Fruit fly (Drosophila melanogaster) whole organism, embryonic: ENCODE measurements around the gene Cpr30B.

Experiments used
- Aef1 ChIP-seq: fragments of 200-800 bp; sonication (Bioruptor generic); IDR thresholded peaks from 3 replicates; pipeline ENCODE4 v1.3.6; 2022; ENCODE audit warnings: missing biosample characterization, missing genetic modification characterization
- Atf6 ChIP-seq: fragments of 200-800 bp; sonication (Bioruptor generic); IDR thresholded peaks from 2 replicates; pipeline ENCODE4 v1.3.6; 2022; ENCODE audit warnings: missing biosample characterization, missing genetic modification characterization
- Awh ChIP-seq: fragments of 200-800 bp; sonication (Bioruptor generic); IDR thresholded peaks from 2 replicates; pipeline ENCODE4, ENCODE4 v1.3.6; 2022; ENCODE audit warnings: missing biosample characterization, missing genetic modification characterization
- Bteb2 ChIP-seq: fragments of 200-800 bp; sonication (Bioruptor generic); optimal IDR thresholded peaks from 2 replicates; lab custom pipeline; 2016; ENCODE audit warnings: missing biosample characterization, missing genetic modification characterization
- CG10565 ChIP-seq: fragments of 200-800 bp; sonication (Bioruptor generic); optimal IDR thresholded peaks from 3 replicates; lab custom pipeline; 2016; ENCODE audit warnings: missing biosample characterization, mild to moderate bottlenecking, missing genetic modification characterization
- CG11456 ChIP-seq: fragments of 200-800 bp; sonication (Bioruptor generic); IDR thresholded peaks from 3 replicates; pipeline ENCODE4 v1.3.6; 2022; ENCODE audit warnings: missing biosample characterization, missing genetic modification characterization
- CG12071 ChIP-seq: fragments of 200-800 bp; sonication (Bioruptor generic); optimal IDR thresholded peaks from 3 replicates; lab custom pipeline; 2018; ENCODE audit warnings: missing biosample characterization, mild to moderate bottlenecking, missing genetic modification characterization
- CG12659 ChIP-seq: fragments of 200-800 bp; sonication (Bioruptor generic); optimal IDR thresholded peaks from 3 replicates; lab custom pipeline; 2017; ENCODE audit warnings: mild to moderate bottlenecking, missing biosample characterization, missing genetic modification reagents, missing genetic modification characterization
- CG14710 ChIP-seq: fragments of 200-800 bp; sonication (Bioruptor generic); optimal IDR thresholded peaks from 3 replicates; lab custom pipeline; 2019; ENCODE audit warnings: missing biosample characterization, mild to moderate bottlenecking, missing genetic modification characterization, moderate library complexity
- CG15073 ChIP-seq: fragments of 200-800 bp; sonication (Bioruptor generic); optimal IDR thresholded peaks from 2 replicates; lab custom pipeline; 2016; ENCODE audit warnings: missing biosample characterization, missing genetic modification characterization
- CG15696 ChIP-seq: fragments of 200-800 bp; sonication (Bioruptor generic); optimal IDR thresholded peaks from 2 replicates; lab custom pipeline; 2019; ENCODE audit warnings: missing biosample characterization, mild to moderate bottlenecking, missing genetic modification characterization, moderate library complexity
- CG1647 ChIP-seq: fragments of 200-800 bp; sonication (Bioruptor generic); optimal IDR thresholded peaks from 3 replicates; lab custom pipeline; 2016; ENCODE audit warnings: missing biosample characterization, missing genetic modification characterization
- CG16815 ChIP-seq: fragments of 200-800 bp; sonication (Bioruptor generic); optimal IDR thresholded peaks from 3 replicates; lab custom pipeline; 2017; ENCODE audit warnings: missing biosample characterization, mild to moderate bottlenecking, missing genetic modification characterization
- CG2116 ChIP-seq: fragments of 200-800 bp; sonication (Bioruptor generic); optimal IDR thresholded peaks from 3 replicates; lab custom pipeline; 2018; ENCODE audit warnings: missing biosample characterization, mild to moderate bottlenecking, missing genetic modification characterization
- CG3281 ChIP-seq: fragments of 200-800 bp; sonication (Bioruptor generic); optimal IDR thresholded peaks from 3 replicates; lab custom pipeline; 2017; ENCODE audit warnings: missing biosample characterization, mild to moderate bottlenecking, missing genetic modification characterization
- CG33213 ChIP-seq: fragments of 200-800 bp; sonication (Bioruptor generic); optimal IDR thresholded peaks from 3 replicates; lab custom pipeline; 2016; ENCODE audit warnings: missing biosample characterization, missing genetic modification characterization
- CG34422 ChIP-seq: fragments of 200-800 bp; sonication (Bioruptor generic); IDR thresholded peaks from 3 replicates; pipeline ENCODE4 v1.3.6; 2022; ENCODE audit warnings: missing biosample characterization, missing genetic modification characterization
- CG4424 ChIP-seq: fragments of 200-800 bp; sonication (Bioruptor generic); optimal IDR thresholded peaks from 3 replicates; lab custom pipeline; 2016; ENCODE audit warnings: missing biosample characterization, missing genetic modification characterization
- CG4820 ChIP-seq: fragments of 200-800 bp; sonication (Bioruptor generic); optimal IDR thresholded peaks from 3 replicates; lab custom pipeline; 2016; ENCODE audit warnings: missing biosample characterization, missing genetic modification characterization
- CG5953 ChIP-seq: fragments of 200-800 bp; sonication (Bioruptor generic); IDR thresholded peaks from 2 replicates; pipeline ENCODE4 v1.3.6; 2022; ENCODE audit warnings: missing biosample characterization, missing genetic modification characterization
- CG6813 ChIP-seq: fragments of 200-800 bp; sonication (Bioruptor generic); optimal IDR thresholded peaks from 2 replicates; lab custom pipeline; 2017; ENCODE audit warnings: missing biosample characterization, missing genetic modification characterization, mild to moderate bottlenecking, moderate library complexity, missing genetic modification reagents
- CG8290 ChIP-seq, 3 experiments: fragments of 200-800 bp; sonication (Bioruptor generic); optimal IDR thresholded peaks; 2 replicates each; lab custom pipeline; 2016 to 2019; ENCODE audit warnings: missing biosample characterization in 3 of 3, missing genetic modification characterization in 3 of 3, mild to moderate bottlenecking in 2 of 3, moderate library complexity in 1 of 3
- CG8478 ChIP-seq: fragments of >200 bp; optimal IDR thresholded peaks from 2 replicates; lab custom pipeline; 2018
- CG9215 ChIP-seq: fragments of 200-800 bp; sonication (Bioruptor generic); IDR thresholded peaks from 2 replicates; pipeline ENCODE4 v1.3.6; 2022; ENCODE audit warnings: missing biosample characterization, missing genetic modification characterization
- CG9797 ChIP-seq: fragments of 200-800 bp; sonication (Bioruptor generic); optimal IDR thresholded peaks from 3 replicates; lab custom pipeline; 2018; ENCODE audit warnings: missing biosample characterization, mild to moderate bottlenecking, missing genetic modification characterization
- CG9817 ChIP-seq: fragments of 200-800 bp; sonication (Bioruptor generic); optimal IDR thresholded peaks from 2 replicates; lab custom pipeline; 2018; ENCODE audit warnings: missing biosample characterization, mild to moderate bottlenecking, missing genetic modification characterization, moderate library complexity
- CoRest ChIP-seq: fragments of 200-800 bp; sonication (Bioruptor generic); optimal IDR thresholded peaks from 3 replicates; lab custom pipeline; 2018; ENCODE audit warnings: missing biosample characterization, mild to moderate bottlenecking, missing genetic modification characterization, moderate library complexity
- D19B ChIP-seq: fragments of 200-800 bp; sonication (Bioruptor generic); optimal IDR thresholded peaks from 2 replicates; lab custom pipeline; 2017; ENCODE audit warnings: missing biosample characterization, mild to moderate bottlenecking, missing genetic modification characterization
- Ets97D ChIP-seq: fragments of 200-800 bp; sonication (Bioruptor generic); optimal IDR thresholded peaks from 3 replicates; lab custom pipeline; 2016; ENCODE audit warnings: missing biosample characterization, missing genetic modification characterization
- GATAe ChIP-seq: fragments of 200-800 bp; sonication (Bioruptor generic); conservative IDR thresholded peaks from 2 replicates; pipeline ENCODE4 v1.3.6; 2022; ENCODE audit warnings: missing biosample characterization, missing genetic modification characterization
- HmgZ ChIP-seq: fragments of 200-800 bp; sonication (Bioruptor generic); optimal IDR thresholded peaks from 2 replicates; lab custom pipeline; 2018; ENCODE audit warnings: missing biosample characterization, mild to moderate bottlenecking, missing genetic modification characterization
- Hr39 ChIP-seq: fragments of >200 bp; optimal IDR thresholded peaks from 2 replicates; lab custom pipeline; 2017
- Max ChIP-seq: fragments of 200-800 bp; sonication (Bioruptor generic); optimal IDR thresholded peaks from 2 replicates; lab custom pipeline; 2016; ENCODE audit warnings: missing biosample characterization, mild to moderate bottlenecking, missing genetic modification characterization
- NK7.1 ChIP-seq: fragments of 200-800 bp; sonication (Bioruptor generic); optimal IDR thresholded peaks from 3 replicates; lab custom pipeline; 2016; ENCODE audit warnings: missing biosample characterization, missing genetic modification characterization
- Pdp1 ChIP-seq, 2 experiments: fragments of 200-800 bp; sonication (Bioruptor generic); optimal IDR thresholded peaks; 3 replicates each; lab custom pipeline; 2016; ENCODE audit warnings: missing biosample characterization in 2 of 2, missing genetic modification characterization in 2 of 2, mild to moderate bottlenecking in 1 of 2, moderate library complexity in 1 of 2
- YL-1 ChIP-seq: fragments of 200-800 bp; sonication (Bioruptor generic); optimal IDR thresholded peaks from 3 replicates; lab custom pipeline; 2017; ENCODE audit warnings: missing biosample characterization, mild to moderate bottlenecking, missing genetic modification characterization
- crol ChIP-seq: fragments of 200-800 bp; sonication (Bioruptor generic); IDR thresholded peaks from 2 replicates; pipeline ENCODE4 v1.3.6; 2022; ENCODE audit warnings: missing biosample characterization, missing genetic modification characterization
- gce ChIP-seq: fragments of 200-800 bp; sonication (Bioruptor generic); IDR thresholded peaks from 3 replicates; pipeline ENCODE4 v1.3.6; 2022; ENCODE audit warnings: missing biosample characterization, missing genetic modification characterization
- gro ChIP-seq: fragments of 200-800 bp; sonication (Bioruptor generic); optimal IDR thresholded peaks from 2 replicates; lab custom pipeline; 2016; ENCODE audit warnings: missing biosample characterization, missing genetic modification characterization
- hbn ChIP-seq: fragments of 200-800 bp; sonication (Bioruptor generic); IDR thresholded peaks from 2 replicates; pipeline ENCODE4 v1.3.6; 2022; ENCODE audit warnings: missing biosample characterization, missing genetic modification characterization; ENCODE audit not compliant: partially characterized antibody
- lab ChIP-seq: fragments of 200-800 bp; sonication (Bioruptor generic); optimal IDR thresholded peaks from 3 replicates; lab custom pipeline; 2017; ENCODE audit warnings: missing biosample characterization, missing genetic modification characterization, mild to moderate bottlenecking, moderate library complexity, missing genetic modification reagents
- lmd ChIP-seq: fragments of 200-800 bp; sonication (Bioruptor generic); IDR thresholded peaks from 2 replicates; pipeline ENCODE4 v1.3.6; 2022; ENCODE audit warnings: missing biosample characterization, missing genetic modification characterization
- lov ChIP-seq, 2 experiments: fragments of 200-800 bp in 1 of 2; fragments of >200 bp in 1 of 2; sonication (Bioruptor generic) in 1 of 2; IDR thresholded peaks in 1 of 2; optimal IDR thresholded peaks in 1 of 2; 2 replicates in 1 of 2; 3 replicates in 1 of 2; pipeline versions ENCODE4 v1.3.6 to Lab custom; 2017 to 2022; ENCODE audit warnings: missing biosample characterization in 1 of 2, missing genetic modification characterization in 1 of 2
- mld ChIP-seq: fragments of 200-800 bp; sonication (Bioruptor generic); IDR thresholded peaks from 3 replicates; pipeline ENCODE4 v1.3.6; 2022; ENCODE audit warnings: missing biosample characterization, missing genetic modification characterization; ENCODE audit not compliant: partially characterized antibody
- nerfin-2 ChIP-seq: fragments of 200-800 bp; sonication (Bioruptor generic); IDR thresholded peaks from 2 replicates; pipeline ENCODE4 v1.3.6; 2022; ENCODE audit warnings: missing biosample characterization, missing genetic modification characterization; ENCODE audit not compliant: partially characterized antibody
- pita ChIP-seq: fragments of 200-800 bp; sonication (Bioruptor generic); optimal IDR thresholded peaks from 2 replicates; lab custom pipeline; 2017; ENCODE audit warnings: missing biosample characterization, mild to moderate bottlenecking, missing genetic modification characterization
- rib ChIP-seq: fragments of 200-800 bp; sonication (Bioruptor generic); IDR thresholded peaks from 2 replicates; pipeline ENCODE4 v1.3.6; 2022; ENCODE audit warnings: missing biosample characterization, missing genetic modification characterization
- stwl ChIP-seq: fragments of 200-800 bp; sonication (Bioruptor generic); optimal IDR thresholded peaks from 3 replicates; lab custom pipeline; 2018; ENCODE audit warnings: missing biosample characterization, mild to moderate bottlenecking, missing genetic modification characterization, moderate library complexity
- tio ChIP-seq: fragments of 200-800 bp; sonication (Bioruptor generic); optimal IDR thresholded peaks from 2 replicates; lab custom pipeline; 2017; ENCODE audit warnings: missing biosample characterization, missing genetic modification characterization, inconsistent platforms
- toy ChIP-seq: fragments of 200-800 bp; sonication (Bioruptor generic); IDR thresholded peaks from 2 replicates; pipeline ENCODE4 v1.3.6; 2022; ENCODE audit warnings: missing biosample characterization, missing genetic modification characterization
- trh ChIP-seq: fragments of 200-800 bp; sonication (Bioruptor generic); optimal IDR thresholded peaks from 2 replicates; lab custom pipeline; 2016; ENCODE audit warnings: missing biosample characterization, missing genetic modification characterization

Cpr30B gene

DNA sequence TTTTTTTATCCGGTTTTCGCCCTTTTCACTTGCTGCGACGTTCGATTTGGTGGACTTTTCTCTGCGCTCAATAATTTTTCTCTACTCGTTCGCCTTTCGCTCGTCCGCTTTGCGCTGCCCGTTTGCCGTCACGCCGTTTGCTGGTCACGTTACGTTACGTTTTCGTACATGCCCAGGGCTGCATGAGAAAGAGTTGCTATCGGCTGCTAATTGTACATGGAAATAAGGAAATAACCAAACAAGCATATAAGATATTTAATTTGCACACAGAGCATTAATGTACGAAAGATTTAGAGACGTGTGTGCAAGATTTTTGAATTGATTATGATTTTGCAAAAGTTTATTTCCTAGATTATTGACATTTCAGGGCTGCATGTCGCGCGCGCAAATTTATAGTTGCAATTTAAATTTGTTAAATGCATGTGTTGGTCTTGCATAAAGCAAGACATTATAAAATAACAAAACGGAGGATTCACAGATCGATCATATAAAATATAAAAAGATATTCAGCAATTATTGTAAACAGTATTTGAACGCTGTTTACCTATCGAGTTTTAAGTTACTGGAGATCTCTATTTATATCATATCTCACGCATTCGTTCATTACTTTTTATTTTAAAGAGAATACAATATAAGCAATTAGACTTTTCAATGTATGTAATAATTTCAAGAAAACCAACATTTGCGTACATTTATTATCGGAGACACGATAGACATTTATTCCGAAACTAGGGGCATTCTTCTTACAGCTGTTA is 47.8 kb upstream of the Cpr30B start, which contains the start of gene Gdi (continued):
- TF ChIP-seq GATAe (GFP tag; lab: Robert Waterston, UW) (no peak), CG15073 (no peak), rib (GFP tag; lab: Robert Waterston, UW) (no peak), Awh (no peak), trh (GFP tag; lab: Kevin White, UChicago) (no peak), CG12659 (GFP tag; lab: Kevin White, UChicago) (peak; percentile 1), nerfin-2 (GFP tag; lab: Robert Waterston, UW) (no peak), mld (no peak), CG34422 (GFP tag; lab: Robert Waterston, UW) (no peak), CG5953 (GFP tag; lab: Robert Waterston, UW) (no peak), Bteb2 (GFP tag; lab: Kevin White, UChicago) (no peak), CoRest (tag; lab: Kevin White, UChicago) (peak; percentile 42), CG4820 (GFP tag; lab: Kevin White, UChicago) (no peak), pita (GFP tag; lab: Kevin White, UChicago) (no peak), gce (GFP tag; lab: Robert Waterston, UW) (no peak), CG12071 (no peak), CG11456 (no peak), CG10565 (GFP tag; lab: Kevin White, UChicago) (no peak), CG9817 (tag; lab: Kevin White, UChicago) (peak; percentile 63), crol (GFP tag; lab: Robert Waterston, UW) (no peak), CG16815 (GFP tag; lab: Kevin White, UChicago) (no peak), toy (GFP tag; lab: Robert Waterston, UW) (no peak), Ets97D (GFP tag; lab: Kevin White, UChicago) (peak; percentile 21), lmd (GFP tag; lab: Robert Waterston, UW) (no peak), CG15696 (tag; lab: Kevin White, UChicago) (peak; percentile 1), Pdp1 (GFP tag; optimal IDR thresholded peaks at IDR 0.05; lab: Kevin White, UChicago) (peak in 1 of 2 experiments; percentile 33), hbn (GFP tag; lab: Robert Waterston, UW) (peak; percentile 49), CG3281 (GFP tag; lab: Kevin White, UChicago) (peak; percentile 60), Aef1 (GFP tag; lab: Robert Waterston, UW) (peak; percentile 30; the same call in 2 of the 3 replicates), HmgZ (tag; lab: Kevin White, UChicago) (no peak), D19B (GFP tag; lab: Kevin White, UChicago) (no peak), Hr39 (no peak), CG6813 (GFP tag; lab: Kevin White, UChicago) (no peak), CG8478 (lab: Kevin White, UChicago) (no peak), CG9215 (GFP tag; lab: Robert Waterston, UW) (0 out of 2 replicates have a peak, but pooled peaks have one; percentile 15), CG4424 (GFP tag; lab: Kevin White, UChicago) (peak; percentile 29), lov (optimal IDR thresholded peaks at IDR 0.05; lab: Kevin White, UChicago) (no peak), lov (GFP tag; IDR thresholded peaks at IDR 0.05; lab: Robert Waterston, UW) (no peak), tio (GFP tag; lab: Kevin White, UChicago) (no peak)

DNA sequence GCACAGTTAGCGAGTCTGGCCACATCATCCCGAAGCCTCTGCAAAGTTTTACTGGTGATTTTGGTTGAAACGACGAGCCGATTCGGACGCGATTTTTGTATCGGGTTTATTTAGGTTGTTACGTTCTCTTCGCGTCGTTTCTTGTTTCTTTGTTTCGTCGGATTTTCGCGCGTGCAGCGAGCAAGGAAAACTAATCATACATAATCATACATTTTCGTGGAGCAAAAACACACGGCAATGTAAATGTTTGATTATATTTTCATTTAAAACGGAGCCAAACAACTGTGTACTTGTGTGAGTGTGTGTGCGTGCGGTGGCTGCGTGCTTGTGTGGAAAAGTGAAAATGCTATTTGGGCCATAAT is 47.3 kb upstream of the Cpr30B start, which contains the start of gene CG33298:
Gene CG33298 (plus strand): TSS at position 57 of the 362 bp plus-strand sequence.
- peak; percentile 24 for TF ChIP-seq YL-1
- TF ChIP-seq CG33213 (GFP tag; lab: Kevin White, UChicago) = no peak
- TF ChIP-seq CG2116 (GFP tag; lab: Kevin White, UChicago) = no peak
- TF ChIP-seq CG14710 (tag; lab: Kevin White, UChicago) = no peak
- TF ChIP-seq CG1647 (GFP tag; lab: Kevin White, UChicago) = no peak
- peak; percentile 52; the same call in 1 of the 2 replicates for TF ChIP-seq Atf6
- TF ChIP-seq CG9797 = peak; percentile 49
- no peak for TF ChIP-seq CG8290 (GFP tag; optimal IDR thresholded peaks at IDR 0.05; lab: Kevin White, UChicago)
- no peak for TF ChIP-seq CG8290 (tag; optimal IDR thresholded peaks at IDR 0.05; lab: Kevin White, UChicago)
- peak; percentile 29 for TF ChIP-seq gro
- TF ChIP-seq Max (GFP tag; lab: Kevin White, UChicago) = no peak
- peak; percentile 34 for TF ChIP-seq lab (GFP tag; lab: Kevin White, UChicago)
- peak; percentile 37 for TF ChIP-seq stwl (tag; lab: Kevin White, UChicago)
- no peak for TF ChIP-seq NK7.1 (GFP tag; lab: Kevin White, UChicago)
